Worm (Caenorhabditis elegans) whole organism, midembryonic: ENCODE data around the gene Y46G5A.23.

Experiments
- cog-1 ChIP-seq: sonication (generic microtip); optimal IDR thresholded peaks from 2 replicates; lab custom pipeline; 2016; ENCODE audit warnings: missing genetic modification characterization, missing compliant biosample characterization
- med-1 ChIP-seq: sonication (generic microtip); optimal IDR thresholded peaks from 2 replicates; lab custom pipeline; 2017; ENCODE audit warnings: missing genetic modification characterization, mild to moderate bottlenecking, missing compliant biosample characterization, antibody characterized with exemption, missing genetic modification reagents; ENCODE audit not compliant: insufficient read depth
- ref-1 ChIP-seq: fragments of 200-800 bp; sonication (Bioruptor generic); conservative IDR thresholded peaks from 2 replicates; pipeline ENCODE4 v1.3.6; 2022; ENCODE audit warnings: missing genetic modification reagents, missing genetic modification characterization, missing compliant biosample characterization
- tab-1 ChIP-seq: fragments of 200-800 bp; sonication (Bioruptor generic); IDR thresholded peaks from 2 replicates; pipeline ENCODE4 v1.3.6; 2022; ENCODE audit warnings: missing genetic modification characterization, missing compliant biosample characterization

DNA sequence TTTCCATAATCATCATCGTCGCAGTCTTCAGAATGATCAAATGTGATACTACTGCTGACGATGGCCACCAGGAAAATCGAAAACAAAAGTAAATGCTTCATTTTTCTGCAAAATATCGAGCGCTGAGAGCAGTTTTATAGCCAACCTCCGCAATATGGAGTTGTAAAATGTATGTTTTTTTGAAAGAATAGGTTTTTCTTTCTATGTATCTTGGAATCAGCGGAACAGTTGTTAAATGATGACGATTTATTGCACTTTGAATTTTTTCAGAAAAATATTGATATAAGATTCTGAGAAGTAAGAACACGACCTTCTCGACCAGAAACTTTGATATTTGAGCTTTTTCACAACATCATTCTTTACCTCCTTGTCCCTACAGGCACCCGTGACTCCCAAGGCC lies at the start of gene Y46G5A.23:
- no peak for TF ChIP-seq cog-1 (tag; lab: Kevin White, UChicago)
- TF ChIP-seq med-1 (GFP tag; lab: Kevin White, UChicago): no peak
- TF ChIP-seq ref-1 (GFP tag; lab: Robert Waterston, UW): no peak
- TF ChIP-seq tab-1 (GFP tag; lab: Robert Waterston, UW): no peak
